Fruit fly (Drosophila melanogaster) whole organism, larva: Measurements from ENCODE around the gene CG17154.
A peak's percentile ranks its signal among the peaks of the same experiment; 100 is the strongest.

Experiments
- noc ChIP-seq: fragments of 200-800 bp; sonication (Bioruptor generic); optimal IDR thresholded peaks from 3 replicates; lab custom pipeline; 2019; ENCODE audit warnings: missing biosample characterization, mild to moderate bottlenecking, missing genetic modification characterization, moderate library complexity

The CG17154 gene

dm6 chr3L:12063442-12064080 is 24.9 kb upstream of the CG17154 start:
- no peak for TF ChIP-seq noc (tag; lab: Kevin White, UChicago)

DNA sequence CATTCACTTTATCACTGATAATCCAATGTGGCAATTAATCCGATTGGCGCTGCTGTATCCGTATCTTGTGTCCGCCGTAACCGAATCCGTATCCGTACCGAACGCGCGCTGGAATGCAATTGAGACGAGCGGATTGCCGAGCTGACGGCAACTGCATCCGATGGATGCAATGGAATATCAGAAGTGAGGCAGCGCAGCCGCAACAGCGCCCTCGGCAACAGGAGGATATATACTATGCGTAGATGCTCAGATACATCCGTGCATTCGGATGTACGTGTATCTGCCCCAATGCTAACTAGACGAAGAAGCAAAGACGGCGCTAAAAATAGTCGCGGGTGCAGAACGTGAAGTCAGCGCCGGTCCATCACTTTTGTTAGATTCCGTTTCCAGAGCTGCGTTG is 23.7 kb upstream of the CG17154 start, which contains the start of gene rols:
Gene rols, minus strand, starts transcription at position 101 of the 400 bp plus-strand sequence.
- TF ChIP-seq noc (tag; lab: Kevin White, UChicago): no peak

DNA sequence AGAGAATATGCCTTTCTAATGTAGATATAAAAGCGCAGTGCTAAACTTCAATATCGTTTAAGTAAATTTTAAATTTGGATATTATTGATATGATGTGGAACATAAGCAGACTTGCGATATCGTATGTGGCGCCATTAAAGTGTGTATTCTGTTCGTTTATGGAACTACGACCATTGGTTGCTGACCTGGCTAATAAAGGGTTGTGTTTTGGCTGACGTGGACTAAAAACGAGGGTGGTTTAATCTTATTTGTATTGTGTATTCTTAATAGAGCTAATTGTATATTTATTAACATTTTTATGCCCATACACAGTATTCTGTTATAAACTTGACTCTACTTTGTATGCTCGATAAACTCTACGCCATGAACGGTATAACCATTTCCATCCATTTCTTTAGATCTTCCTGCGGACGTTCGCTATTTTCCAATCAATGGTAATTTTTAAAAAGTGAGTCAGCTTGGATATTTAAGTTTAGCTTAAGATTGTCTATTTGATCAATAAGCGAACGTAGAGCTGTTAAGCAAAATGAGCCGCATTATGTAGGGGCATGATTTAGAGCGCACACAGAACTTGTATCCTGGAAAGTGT is 21.6 kb upstream of the CG17154 start:
- TF ChIP-seq noc (tag; lab: Kevin White, UChicago): no peak

DNA sequence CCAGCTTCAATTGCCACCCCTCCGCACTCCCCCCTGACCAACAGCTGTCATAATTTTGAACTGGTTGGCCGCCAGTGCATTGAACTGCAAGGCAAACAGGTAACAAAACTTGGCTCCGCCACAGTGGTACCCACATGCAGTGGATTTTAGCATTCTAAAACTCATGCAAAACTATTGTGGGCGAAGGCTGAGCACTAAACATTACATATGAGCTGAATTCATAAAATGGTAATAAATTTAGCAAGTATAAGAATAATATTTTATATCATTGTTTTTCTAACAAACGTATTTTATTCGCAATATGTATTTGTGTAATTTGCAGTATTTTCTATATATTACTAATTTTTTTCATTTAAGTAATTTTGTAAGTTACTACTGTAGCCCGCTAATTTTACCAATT is 16.0 kb upstream of the CG17154 start:
- no peak for TF ChIP-seq noc (tag; lab: Kevin White, UChicago)

dm6 chr3L:12073076-12073475 is 15.3 kb upstream of the CG17154 start:
- TF ChIP-seq noc (tag; lab: Kevin White, UChicago): no peak

- TF ChIP-seq noc (tag; lab: Kevin White, UChicago): no peak
These were observed 14.4 kb upstream of the CG17154 start for dm6 chr3L:12073861-12074633.

- no peak for TF ChIP-seq noc (tag; lab: Kevin White, UChicago)
These were observed 13.5 kb upstream of the CG17154 start for dm6 chr3L:12074952-12075351.

dm6 chr3L:12076312-12076711 is 12.1 kb upstream of the CG17154 start:
- TF ChIP-seq noc (tag; lab: Kevin White, UChicago): no peak

DNA sequence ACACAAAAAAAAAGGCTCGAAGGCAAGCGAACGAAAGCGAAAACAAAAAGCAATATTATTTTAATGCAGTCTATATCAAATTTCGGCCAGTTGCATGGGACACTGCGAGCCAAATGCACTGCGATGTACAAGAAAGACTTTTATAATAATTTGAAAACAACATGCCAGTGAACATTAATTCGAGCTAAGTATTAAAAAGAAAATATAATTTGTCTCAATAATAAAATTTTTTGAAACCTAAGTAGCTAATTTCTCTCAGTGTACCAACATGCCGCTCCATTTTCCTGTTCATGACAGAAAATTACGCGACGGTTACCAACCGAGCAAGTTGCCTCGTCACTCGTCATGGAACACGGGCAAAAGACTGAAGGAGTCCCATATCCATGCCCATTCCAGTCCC is 11.1 kb upstream of the CG17154 start:
- TF ChIP-seq noc (tag; lab: Kevin White, UChicago): no peak

DNA sequence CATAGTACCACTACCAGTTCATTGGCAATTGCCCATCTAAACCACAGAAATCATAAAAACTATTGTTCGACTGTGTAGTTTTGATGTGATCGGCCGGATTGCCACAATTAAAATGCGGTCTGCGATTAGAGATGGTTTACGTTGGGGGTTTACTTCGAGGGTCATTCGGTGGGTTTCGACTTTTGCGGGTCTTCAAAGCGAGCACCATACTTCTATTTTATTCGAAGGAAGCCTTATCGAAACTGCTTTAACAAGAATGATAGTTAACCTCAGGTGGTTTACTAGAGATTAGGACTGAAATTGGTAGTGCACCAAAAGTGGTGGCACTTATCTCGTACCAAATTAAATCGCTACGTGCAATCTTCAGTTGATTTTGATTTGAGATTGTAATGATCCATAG is 10.5 kb upstream of the CG17154 start:
- TF ChIP-seq noc (tag; lab: Kevin White, UChicago): no peak

dm6 chr3L:12078551-12079318 is 9.7 kb upstream of the CG17154 start:
- peak; percentile 11 for TF ChIP-seq noc (tag; lab: Kevin White, UChicago)

DNA sequence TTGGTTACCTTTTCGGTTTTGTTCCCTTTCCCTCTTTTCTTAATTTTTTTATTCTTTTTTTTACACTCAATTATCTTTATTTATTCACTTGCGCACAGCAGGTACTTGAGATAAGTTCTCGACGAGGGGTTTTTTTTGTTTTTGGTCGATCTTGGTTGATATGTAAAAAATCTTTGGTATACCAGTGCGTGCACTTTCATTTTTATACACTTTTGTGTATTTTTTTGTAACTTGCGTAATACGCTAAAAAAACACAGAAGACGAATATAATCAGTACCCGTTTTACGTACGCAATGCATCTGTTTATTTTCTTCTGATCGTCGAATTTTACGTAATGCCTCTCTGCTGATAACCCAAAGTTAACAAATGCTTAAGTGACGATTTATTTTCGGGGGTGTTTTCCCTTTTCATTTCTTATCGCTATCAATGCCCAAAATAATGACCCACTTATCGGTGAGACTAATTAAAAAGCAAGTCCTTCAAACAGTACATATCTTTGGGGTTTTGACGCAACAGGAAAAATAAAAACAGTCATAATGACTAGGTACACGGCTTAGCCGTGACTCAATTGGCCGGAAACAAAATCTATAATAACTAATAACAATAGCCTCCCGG is 9.0 kb upstream of the CG17154 start:
- TF ChIP-seq noc (tag; lab: Kevin White, UChicago): no peak

- no peak for TF ChIP-seq noc (tag; lab: Kevin White, UChicago)
These were observed 8.0 kb upstream of the CG17154 start for dm6 chr3L:12080423-12080822.

dm6 chr3L:12081679-12082520 is 6.5 kb upstream of the CG17154 start, which contains the start of gene Sema5c:
Gene Sema5c (minus strand): TSS chr3L:12081830.
- TF ChIP-seq noc (tag; lab: Kevin White, UChicago): peak; percentile 58

DNA sequence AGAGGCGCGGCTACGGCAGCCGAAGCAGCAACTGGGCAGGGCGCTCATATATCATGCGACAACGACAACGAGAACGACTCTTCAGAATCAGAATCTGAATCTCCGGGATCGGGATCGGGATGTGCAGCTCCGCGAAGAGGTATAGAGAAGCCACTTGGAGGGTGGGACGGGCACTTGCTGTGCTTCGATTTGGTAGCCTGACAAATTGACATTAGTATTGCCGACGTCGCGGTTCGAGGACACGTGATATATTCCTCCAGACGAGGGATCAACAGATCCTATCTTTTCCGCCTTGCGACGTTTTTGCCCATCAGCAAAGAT is 5.9 kb upstream of the CG17154 start:
- no peak for TF ChIP-seq noc (tag; lab: Kevin White, UChicago)
